Worm (Caenorhabditis elegans): ENCODE data around the gene ttr-33.
A peak's percentile ranks its signal among the peaks of the same experiment; 100 is the strongest.

The ttr-33 gene

DNA sequence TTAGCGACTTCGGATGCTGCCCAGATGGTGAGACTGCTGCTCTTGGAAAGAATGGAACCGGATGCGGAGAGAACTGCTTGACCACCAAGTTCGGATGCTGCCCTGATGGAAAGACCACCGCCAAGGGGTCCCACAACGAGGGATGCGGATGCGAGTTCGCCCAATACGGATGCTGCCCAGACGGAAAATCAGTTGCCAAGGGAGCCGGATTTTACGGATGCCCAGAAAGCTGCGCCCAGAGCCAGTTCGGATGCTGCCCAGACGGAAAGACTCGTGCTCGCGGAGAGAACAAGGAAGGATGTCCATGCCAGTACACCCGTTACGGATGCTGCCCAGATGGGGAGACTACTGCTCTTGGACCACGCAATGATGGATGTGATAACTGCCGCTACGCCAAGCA, 6.8 kb downstream of the ttr-33 start:
- TF ChIP-seq nhr-20 (tag; optimal IDR thresholded peaks at IDR 0.05) (no peak), egl-27 (tag; optimal IDR thresholded peaks at IDR 0.05) (no peak), efl-1 (optimal IDR thresholded peaks at IDR 0.05) (no peak), efl-1 (GFP tag; optimal IDR thresholded peaks at IDR 0.05 in 1 of 2) (peak in 1 of 2 experiments; percentile 65), aha-1 (tag; optimal IDR thresholded peaks at IDR 0.05) (no peak), fkh-10 (GFP tag; optimal IDR thresholded peaks at IDR 0.05) (no peak), F16B12.6 (tag; optimal IDR thresholded peaks at IDR 0.05) (no peak), ces-1 (GFP tag; optimal IDR thresholded peaks at IDR 0.05) (no peak), fos-1 (tag; optimal IDR thresholded peaks at IDR 0.05) (no peak)

DNA sequence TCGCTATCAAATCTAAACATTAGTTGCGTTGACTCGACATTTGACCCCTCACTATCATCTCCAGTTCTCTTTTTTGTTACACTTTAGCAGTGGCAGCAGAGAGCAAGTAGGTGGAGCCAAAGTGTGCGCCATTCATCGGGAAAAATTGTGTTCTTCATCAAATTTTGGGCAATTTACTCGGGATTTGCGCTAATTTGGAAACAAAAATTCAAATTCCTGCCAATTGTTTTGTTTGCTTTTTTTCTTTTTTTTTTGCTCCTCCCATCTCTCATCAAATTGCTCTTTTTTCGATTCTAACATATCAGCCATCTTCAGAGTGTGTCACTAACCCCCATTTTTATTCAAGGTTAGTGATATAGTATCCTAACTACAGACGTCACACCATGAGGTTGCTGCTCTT, 10.8 kb downstream of the ttr-33 start, which contains the start of gene mig-6:
mig-6 (plus strand) TSS at position 301 of the 400 bp plus-strand sequence.
- TF ChIP-seq fos-1 (tag; optimal IDR thresholded peaks at IDR 0.05) = no peak
- no peak for TF ChIP-seq rnt-1 (tag; optimal IDR thresholded peaks at IDR 0.05)
- no peak for TF ChIP-seq lin-35 (GFP tag; optimal IDR thresholded peaks at IDR 0.05)
- TF ChIP-seq ceh-63 (GFP tag; optimal IDR thresholded peaks at IDR 0.05) = no peak
- no peak for TF ChIP-seq zip-4 (GFP tag; optimal IDR thresholded peaks at IDR 0.05)

DNA sequence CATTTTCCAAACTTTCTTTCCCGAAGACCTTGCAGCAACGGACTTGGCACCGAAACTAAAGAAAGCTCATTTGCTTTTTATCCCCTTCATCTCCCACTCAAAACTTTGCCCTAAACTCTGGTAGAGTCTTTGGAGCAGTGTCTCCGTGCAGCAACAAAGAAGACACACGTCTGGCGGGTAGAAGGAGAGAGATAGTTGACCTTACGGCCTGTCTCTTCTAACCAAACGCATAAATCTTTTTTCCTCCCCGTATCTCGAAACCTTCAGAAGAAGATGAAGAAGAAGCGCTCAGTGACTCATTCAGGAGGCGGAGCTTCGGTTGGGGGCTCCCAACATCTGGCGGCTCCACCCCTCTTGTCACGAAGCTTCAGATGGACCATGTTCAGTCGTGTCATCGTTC, 11.3 kb downstream of the ttr-33 start:
- TF ChIP-seq sptf-1 (tag; optimal IDR thresholded peaks at IDR 0.05) = no peak
- peak; percentile 54 for TF ChIP-seq rnt-1 (tag; optimal IDR thresholded peaks at IDR 0.05)
- TF ChIP-seq isw-1 (GFP tag; IDR thresholded peaks at IDR 0.05) = no peak
- peak; percentile 49 for TF ChIP-seq dsc-1 (tag; optimal IDR thresholded peaks at IDR 0.05)

DNA sequence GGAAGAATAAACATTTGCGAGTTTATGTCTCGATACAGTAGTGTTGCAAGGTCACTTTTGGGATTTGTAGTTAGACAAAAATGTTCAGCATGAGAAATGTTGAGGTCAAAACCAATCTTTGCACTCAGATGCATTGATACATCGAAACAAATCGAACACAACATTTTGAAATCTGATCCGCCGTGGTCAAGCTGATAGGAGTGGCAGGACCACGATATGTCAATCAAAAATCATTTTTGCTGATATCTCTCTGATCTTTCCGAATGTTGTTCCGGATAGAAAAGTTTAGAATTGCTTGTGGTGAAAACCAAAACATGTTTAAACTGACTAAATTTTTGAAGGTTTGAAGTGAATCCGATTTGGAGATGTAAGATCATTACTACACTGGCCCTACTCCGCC, 11.9 kb downstream of the ttr-33 start:
- TF ChIP-seq dsc-1 (tag; optimal IDR thresholded peaks at IDR 0.05) = no peak
- no peak for TF ChIP-seq nhr-19 (GFP tag; conservative IDR thresholded peaks at IDR 0.05)
- no peak for TF ChIP-seq nhr-12 (tag; optimal IDR thresholded peaks at IDR 0.05)
- TF ChIP-seq unc-62 (GFP tag; optimal IDR thresholded peaks at IDR 0.05) = no peak
- no peak for TF ChIP-seq swsn-7 (tag; optimal IDR thresholded peaks at IDR 0.05)
- TF ChIP-seq ztf-11 (tag; optimal IDR thresholded peaks at IDR 0.05) = no peak
- no peak for TF ChIP-seq nhr-11 (tag; optimal IDR thresholded peaks at IDR 0.05)
- TF ChIP-seq vab-15 (tag; optimal IDR thresholded peaks at IDR 0.05) = no peak
- no peak for TF ChIP-seq aly-2 (tag; optimal IDR thresholded peaks at IDR 0.05)
- TF ChIP-seq C04F5.9 (tag; optimal IDR thresholded peaks at IDR 0.05) = no peak
- TF ChIP-seq pax-3 (tag; optimal IDR thresholded peaks at IDR 0.05) = no peak
- TF ChIP-seq F16B12.6 (tag; optimal IDR thresholded peaks at IDR 0.05) = no peak
- no peak for TF ChIP-seq mef-2 (tag; optimal IDR thresholded peaks at IDR 0.05)
- no peak for TF ChIP-seq grh-1 (GFP tag; IDR thresholded peaks at IDR 0.05)
- TF ChIP-seq sptf-1 (tag; optimal IDR thresholded peaks at IDR 0.05) = no peak
- no peak for TF ChIP-seq ceh-82 (tag; optimal IDR thresholded peaks at IDR 0.05)
- TF ChIP-seq C34B4.2 (tag; optimal IDR thresholded peaks at IDR 0.05) = no peak
- no peak for TF ChIP-seq C16A3.4 (tag; optimal IDR thresholded peaks at IDR 0.05)
- no peak for TF ChIP-seq ceh-63 (GFP tag; optimal IDR thresholded peaks at IDR 0.05)

DNA sequence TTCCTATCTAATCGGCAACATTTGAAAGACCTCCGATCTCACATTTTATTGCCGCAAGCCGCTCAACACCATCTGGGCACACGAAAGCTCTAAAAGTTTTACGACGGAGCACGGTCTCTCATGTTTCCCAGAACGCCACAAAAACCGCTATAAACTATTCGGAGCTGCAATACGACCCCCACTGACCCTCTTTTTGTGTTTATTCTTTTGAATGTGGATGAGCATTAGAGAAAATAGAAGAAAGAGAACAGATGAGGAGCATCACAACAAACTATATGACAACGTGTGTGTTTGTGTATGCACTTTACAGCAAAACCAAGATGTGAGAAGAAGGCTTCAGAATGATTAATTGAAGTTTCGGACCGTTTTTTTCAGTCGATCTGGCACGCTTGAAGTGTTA, 13.6 kb downstream of the ttr-33 start:
- TF ChIP-seq xbp-1 (tag; optimal IDR thresholded peaks at IDR 0.05) (no peak), dsc-1 (tag; optimal IDR thresholded peaks at IDR 0.05) (peak; percentile 70), mef-2 (tag; optimal IDR thresholded peaks at IDR 0.05) (no peak), efl-1 (optimal IDR thresholded peaks at IDR 0.05) (no peak), efl-1 (GFP tag; optimal IDR thresholded peaks at IDR 0.05 in 1 of 2) (peak in 1 of 2 experiments; percentile 72), fkh-10 (GFP tag; optimal IDR thresholded peaks at IDR 0.05) (no peak), aha-1 (tag; optimal IDR thresholded peaks at IDR 0.05) (no peak)

DNA sequence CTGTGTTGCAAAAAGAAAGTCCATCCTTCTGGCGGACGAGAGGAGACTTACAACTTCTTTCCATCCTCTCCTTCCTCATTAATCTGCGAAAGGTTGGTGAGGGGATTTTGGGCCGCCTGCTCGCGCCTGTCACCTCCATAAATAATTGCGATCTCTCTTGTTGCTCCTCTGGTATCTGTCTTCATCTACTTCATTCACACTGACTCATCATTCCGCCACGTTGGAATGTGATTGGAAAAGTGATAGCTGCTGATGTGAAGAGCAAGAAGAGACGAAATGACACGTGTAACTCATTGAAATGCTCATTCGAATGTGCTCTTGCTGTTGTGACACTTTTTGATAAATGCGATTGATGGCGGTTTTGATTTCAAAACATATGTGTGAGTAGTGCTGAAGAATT, 15.1 kb downstream of the ttr-33 start:
- no peak for TF ChIP-seq pax-3 (tag; optimal IDR thresholded peaks at IDR 0.05)
- peak; percentile 49 for TF ChIP-seq dsc-1 (tag; optimal IDR thresholded peaks at IDR 0.05)
- TF ChIP-seq nhr-28 (tag; optimal IDR thresholded peaks at IDR 0.05) = no peak
- peak; percentile 56 for TF ChIP-seq ztf-4 (tag; optimal IDR thresholded peaks at IDR 0.05)
- 0 out of 2 replicates have a peak, but pooled peaks have one; percentile 27 for TF ChIP-seq unc-98 (GFP tag; IDR thresholded peaks at IDR 0.05)
- peak; percentile 31 to 45 for TF ChIP-seq lsy-2 (tag; optimal IDR thresholded peaks at IDR 0.05)
- no peak for TF ChIP-seq nhr-85 (tag)
- TF ChIP-seq ces-1 (GFP tag; optimal IDR thresholded peaks at IDR 0.05) = no peak
- TF ChIP-seq sox-4 (tag; optimal IDR thresholded peaks at IDR 0.05) = no peak
- TF ChIP-seq unc-62 (GFP tag; optimal IDR thresholded peaks at IDR 0.05) = no peak
- peak; percentile 86 for TF ChIP-seq nhr-71 (tag; optimal IDR thresholded peaks at IDR 0.05)
- no peak for TF ChIP-seq aha-1 (tag; optimal IDR thresholded peaks at IDR 0.05)
- no peak for TF ChIP-seq skn-1 (tag; optimal IDR thresholded peaks at IDR 0.05)
- TF ChIP-seq egl-13 (tag; optimal IDR thresholded peaks at IDR 0.05) = no peak
- TF ChIP-seq mdl-1 (tag; optimal IDR thresholded peaks at IDR 0.05) = peak in 1 of 2 experiments; percentile 15
- TF ChIP-seq lin-15B (tag; optimal IDR thresholded peaks at IDR 0.05) = no peak
- no peak for TF ChIP-seq ceh-88 (GFP tag; IDR thresholded peaks at IDR 0.05)
- TF ChIP-seq xbp-1 (tag; optimal IDR thresholded peaks at IDR 0.05) = peak; percentile 29

All from whole organism, L1 larva.